Fruit fly (Drosophila melanogaster): ENCODE results near the gene Trm7-34.

Gene Trm7-34

DNA sequence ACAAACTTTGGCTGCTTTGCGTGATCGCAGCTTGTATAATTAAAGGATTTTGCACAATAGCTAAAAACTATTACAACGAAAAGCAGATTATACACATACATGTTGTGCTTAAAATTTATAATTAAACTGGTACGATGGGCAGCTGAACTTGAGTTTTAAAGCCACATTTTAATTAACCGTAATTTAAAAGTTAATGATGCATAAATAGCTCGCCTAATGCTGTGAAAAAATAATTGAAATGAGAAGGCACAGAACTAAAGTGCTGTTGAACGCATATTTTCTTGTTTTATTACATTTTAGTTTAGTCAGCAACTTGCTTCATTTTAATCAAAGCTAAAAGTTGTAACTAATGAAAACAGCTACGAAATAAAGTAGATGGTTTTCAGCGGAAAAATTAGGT, 4.1 kb downstream of the Trm7-34 start, which contains the start of gene Obp93a:
Obp93a (minus strand) TSS at position 101 of the 400 bp plus-strand sequence.
- TF ChIP-seq topi (GFP tag; optimal IDR thresholded peaks at IDR 0.05): no peak
- no peak for TF ChIP-seq Blimp-1 (GFP tag; optimal IDR thresholded peaks at IDR 0.05)
- no peak for TF ChIP-seq Met (GFP tag; optimal IDR thresholded peaks at IDR 0.05)
- TF ChIP-seq vri (GFP tag; optimal IDR thresholded peaks at IDR 0.05): no peak
- no peak for TF ChIP-seq CG6808 (GFP tag; optimal IDR thresholded peaks at IDR 0.05)
- TF ChIP-seq Gug (GFP tag; IDR thresholded peaks at IDR 0.05): no peak
- TF ChIP-seq CG3032 (tag; optimal IDR thresholded peaks at IDR 0.05): no peak
- no peak for TF ChIP-seq dac (GFP tag; optimal IDR thresholded peaks at IDR 0.05)
- TF ChIP-seq CG9139 (GFP tag; optimal IDR thresholded peaks at IDR 0.05): no peak
- TF ChIP-seq CG31627 (GFP tag; optimal IDR thresholded peaks at IDR 0.05): no peak
- no peak for TF ChIP-seq cyc (GFP tag; optimal IDR thresholded peaks at IDR 0.05)

DNA sequence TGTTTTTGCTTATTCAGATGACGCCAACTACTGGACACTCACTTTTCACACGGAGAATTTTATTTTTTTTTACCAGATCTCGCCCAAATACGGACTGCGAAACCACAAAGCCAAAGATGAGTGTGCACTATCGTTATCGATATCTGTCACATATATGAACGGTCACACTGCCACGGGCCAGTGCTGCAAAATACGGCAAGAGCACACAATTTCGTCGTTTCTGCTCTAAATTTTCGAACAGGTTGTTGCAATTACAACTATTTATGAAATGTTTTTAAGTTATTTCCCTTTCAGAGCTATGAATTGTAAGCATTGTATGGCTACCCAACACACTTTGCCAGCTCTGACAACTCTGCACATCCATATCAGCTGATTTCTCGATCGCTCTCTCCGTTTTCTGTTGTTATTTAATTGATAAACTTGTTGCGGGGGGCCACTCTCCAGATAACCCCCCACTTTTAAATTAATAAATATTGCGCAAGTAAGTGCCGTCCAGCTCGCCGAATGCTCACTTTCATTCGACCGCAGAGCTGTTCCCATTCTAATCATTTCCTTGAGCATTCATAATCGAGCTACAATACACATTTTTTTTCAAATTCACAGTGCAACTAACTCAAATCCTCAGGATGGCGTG, 6.2 kb downstream of the Trm7-34 start, which contains the start of the genes slmb and CG5793:
slmb (minus strand) TSS at position 134 of the 634 bp plus-strand sequence.
CG5793 (plus strand) TSS at position 222 of the 634 bp plus-strand sequence.
- peak; percentile 53 for TF ChIP-seq lz (GFP tag; optimal IDR thresholded peaks at IDR 0.05)
- TF ChIP-seq CG11902 (GFP tag; optimal IDR thresholded peaks at IDR 0.05): no peak
- peak; percentile 22 for TF ChIP-seq CG34406 (GFP tag; optimal IDR thresholded peaks at IDR 0.05)
- no peak for TF ChIP-seq CG3919 (GFP tag; optimal IDR thresholded peaks at IDR 0.05)
- peak; percentile 38 for TF ChIP-seq CG3032 (tag; optimal IDR thresholded peaks at IDR 0.05)
- peak; percentile 55 for TF ChIP-seq Hr39 (GFP tag; optimal IDR thresholded peaks at IDR 0.05)
- TF ChIP-seq CG15336 (GFP tag; IDR thresholded peaks at IDR 0.05): no peak; the same call in 1 of the 2 replicates
- TF ChIP-seq Sox15 (GFP tag; optimal IDR thresholded peaks at IDR 0.05): peak; percentile 29
- TF ChIP-seq Ets21C (GFP tag; optimal IDR thresholded peaks at IDR 0.05): no peak
- TF ChIP-seq fd85E (GFP tag; optimal IDR thresholded peaks at IDR 0.05): no peak
- no peak; the same call in 2 of the 3 replicates for TF ChIP-seq CG6163 (GFP tag; IDR thresholded peaks at IDR 0.05)
- TF ChIP-seq Blimp-1 (GFP tag; optimal IDR thresholded peaks at IDR 0.05): no peak
- TF ChIP-seq CG9139 (GFP tag; optimal IDR thresholded peaks at IDR 0.05): no peak
- TF ChIP-seq OdsH (GFP tag; optimal IDR thresholded peaks at IDR 0.05): no peak
- TF ChIP-seq achi (GFP tag; optimal IDR thresholded peaks at IDR 0.05): peak; percentile 78
- peak; percentile 100 for TF ChIP-seq vri (GFP tag; optimal IDR thresholded peaks at IDR 0.05)
- 0 out of 2 replicates have a peak, but pooled peaks have one; percentile 11 for TF ChIP-seq Gug (GFP tag; IDR thresholded peaks at IDR 0.05)
- TF ChIP-seq CG11762 (GFP tag; optimal IDR thresholded peaks at IDR 0.05; ENCODE audit: insufficient read depth): no peak
- TF ChIP-seq fd59A (GFP tag; optimal IDR thresholded peaks at IDR 0.05): no peak
- peak; percentile 49 for TF ChIP-seq cyc (GFP tag; optimal IDR thresholded peaks at IDR 0.05)
- no peak for TF ChIP-seq CG6276 (GFP tag; optimal IDR thresholded peaks at IDR 0.05)
- no peak for TF ChIP-seq CG1621 (tag; optimal IDR thresholded peaks at IDR 0.05)
- TF ChIP-seq Eip78C (GFP tag): peak; percentile 83
- peak; percentile 44 for TF ChIP-seq CG10631 (GFP tag; optimal IDR thresholded peaks at IDR 0.05)
- no peak for TF ChIP-seq dac (GFP tag; optimal IDR thresholded peaks at IDR 0.05)
- no peak for TF ChIP-seq Met (GFP tag; optimal IDR thresholded peaks at IDR 0.05)
- peak; percentile 40 for TF ChIP-seq CG6792 (GFP tag; optimal IDR thresholded peaks at IDR 0.05)
- TF ChIP-seq topi (GFP tag; optimal IDR thresholded peaks at IDR 0.05): peak; percentile 36
- TF ChIP-seq Eip93F (GFP tag; optimal IDR thresholded peaks at IDR 0.05): no peak
- TF ChIP-seq CG11294 (GFP tag; IDR thresholded peaks at IDR 0.05): no peak
- TF ChIP-seq CG31627 (GFP tag; optimal IDR thresholded peaks at IDR 0.05): peak; percentile 70
- peak; percentile 58 for TF ChIP-seq esn (GFP tag; optimal IDR thresholded peaks at IDR 0.05)
- TF ChIP-seq CG16779 (tag; optimal IDR thresholded peaks at IDR 0.05): no peak
- peak; percentile 29; the same call in 1 of the 3 replicates for TF ChIP-seq eg (GFP tag; IDR thresholded peaks at IDR 0.05)

DNA sequence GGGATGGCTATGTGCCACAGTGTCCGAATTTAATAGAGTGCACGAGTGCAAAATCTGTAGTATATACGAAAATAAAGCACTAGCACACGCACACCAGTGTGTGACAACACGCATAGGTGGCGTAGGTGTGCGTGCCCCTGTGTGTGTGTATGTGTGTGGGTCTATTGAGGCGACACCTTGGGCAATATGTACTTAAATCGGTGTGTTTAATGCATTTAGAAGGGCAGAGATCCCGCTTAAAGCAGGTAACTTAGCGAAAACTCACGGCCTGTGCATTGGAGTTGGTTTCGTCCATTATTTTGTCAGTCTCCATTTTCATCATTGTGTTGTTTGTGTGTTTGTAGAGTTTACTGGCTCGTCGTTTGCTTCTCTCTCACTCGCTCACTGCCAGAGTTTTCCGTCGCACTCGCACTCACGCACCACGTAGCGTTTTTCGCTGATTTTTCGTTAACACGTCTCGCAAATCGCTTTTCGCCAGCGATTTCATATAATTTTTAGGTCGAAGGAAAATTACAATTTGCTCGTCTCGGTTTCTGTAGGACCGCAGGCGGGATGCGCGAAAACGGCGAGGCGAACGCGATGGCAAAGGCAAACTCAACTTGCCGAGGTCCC, 6.9 kb downstream of the Trm7-34 start:
- no peak for TF ChIP-seq dac (GFP tag; optimal IDR thresholded peaks at IDR 0.05)
- peak; percentile 36 for TF ChIP-seq CG6854 (GFP tag; optimal IDR thresholded peaks at IDR 0.05)
- TF ChIP-seq CG16779 (tag; optimal IDR thresholded peaks at IDR 0.05): no peak
- peak; percentile 34 for TF ChIP-seq fkh (GFP tag; optimal IDR thresholded peaks at IDR 0.05)
- peak; percentile 62 for TF ChIP-seq Eip78C (GFP tag)
- TF ChIP-seq CG10631 (GFP tag; optimal IDR thresholded peaks at IDR 0.05): no peak

Measured in whole organism, prepupa.